Worm (Caenorhabditis elegans): ENCODE measurements around the gene Y105C5A.1272.

Y105C5A.1272 gene

DNA sequence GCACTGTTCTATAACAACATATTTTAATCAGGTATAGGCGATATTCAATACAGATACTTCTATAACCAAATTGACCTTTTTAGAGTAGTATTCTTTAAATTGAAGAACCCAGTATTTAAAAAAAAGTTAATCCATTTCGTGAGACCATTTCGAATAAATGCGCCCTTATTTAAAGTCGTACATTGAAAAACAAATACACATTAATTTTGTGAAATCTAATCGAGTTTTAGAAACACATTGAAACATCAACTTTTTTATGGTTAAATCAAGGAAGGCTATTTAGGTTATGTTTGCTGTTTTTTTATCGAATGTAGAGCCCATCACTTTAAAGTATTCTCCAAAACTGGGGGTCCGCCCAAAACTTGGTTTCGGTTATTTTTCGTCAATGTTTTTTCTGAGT, 48.5 kb downstream of the Y105C5A.1272 start:
- TF ChIP-seq ceh-88 (GFP tag; IDR thresholded peaks at IDR 0.05) (no peak), unc-130 (tag; optimal IDR thresholded peaks at IDR 0.05) (no peak), efl-3 (GFP tag; optimal IDR thresholded peaks at IDR 0.05) (no peak), nhr-76 (tag; optimal IDR thresholded peaks at IDR 0.05) (no peak), ama-1 (optimal IDR thresholded peaks at IDR 0.05) (no peak), nhr-77 (tag; optimal IDR thresholded peaks at IDR 0.05) (no peak)

DNA sequence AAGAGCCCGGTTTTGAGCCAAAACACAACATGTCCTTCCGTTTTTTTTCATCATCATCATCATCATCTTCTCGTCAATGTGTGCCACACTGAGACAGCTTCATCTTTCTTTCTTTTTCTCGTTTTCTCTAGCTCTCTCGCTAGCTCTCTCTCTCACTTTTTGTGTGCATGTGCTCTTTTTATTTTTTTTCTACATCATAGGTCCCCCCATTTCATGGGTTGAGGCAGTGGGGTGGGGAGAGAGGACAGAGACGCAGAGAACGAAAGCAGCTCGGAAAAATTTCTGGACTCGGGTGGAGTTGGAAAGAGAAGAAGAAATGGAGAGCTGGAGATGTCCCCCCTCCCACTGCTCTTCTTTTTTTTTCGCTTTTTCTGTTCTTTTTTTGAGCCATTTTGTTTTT, 50.0 kb downstream of the Y105C5A.1272 start:
- TF ChIP-seq snpc-4 (tag; optimal IDR thresholded peaks at IDR 0.05) = peak; percentile 13
- TF ChIP-seq efl-3 (GFP tag; optimal IDR thresholded peaks at IDR 0.05) = no peak
- no peak for TF ChIP-seq unc-130 (tag; optimal IDR thresholded peaks at IDR 0.05)
- TF ChIP-seq nhr-237 (tag; optimal IDR thresholded peaks at IDR 0.05) = no peak
- TF ChIP-seq ceh-88 (GFP tag; IDR thresholded peaks at IDR 0.05) = no peak
- TF ChIP-seq Y116A8C.19 (tag; optimal IDR thresholded peaks at IDR 0.05; ENCODE audit: borderline replicate concordance) = no peak
- TF ChIP-seq snu-23 (GFP tag; optimal IDR thresholded peaks at IDR 0.05) = peak; percentile 76
- no peak for TF ChIP-seq nhr-85 (tag)
- TF ChIP-seq nhr-90 (tag; optimal IDR thresholded peaks at IDR 0.05; ENCODE audit: poor library complexity) = no peak
- peak; percentile 28 for TF ChIP-seq nhr-11 (tag; optimal IDR thresholded peaks at IDR 0.05)
- TF ChIP-seq ama-1 (optimal IDR thresholded peaks at IDR 0.05) = no peak
- TF ChIP-seq fos-1 (tag; optimal IDR thresholded peaks at IDR 0.05) = peak; percentile 62
- TF ChIP-seq lin-35 (GFP tag; optimal IDR thresholded peaks at IDR 0.05) = peak in 1 of 2 experiments; percentile 52
- TF ChIP-seq ceh-63 (GFP tag; optimal IDR thresholded peaks at IDR 0.05) = no peak
- peak; percentile 69 to 73 for TF ChIP-seq mdl-1 (tag; optimal IDR thresholded peaks at IDR 0.05)
- peak; percentile 28 for TF ChIP-seq C16A3.4 (tag; optimal IDR thresholded peaks at IDR 0.05)
- TF ChIP-seq mef-2 (tag; optimal IDR thresholded peaks at IDR 0.05) = peak; percentile 55
- TF ChIP-seq unc-86 (tag; optimal IDR thresholded peaks at IDR 0.05) = peak; percentile 82
- no peak for TF ChIP-seq ets-5 (GFP tag; IDR thresholded peaks at IDR 0.05)
- peak; percentile 42 for TF ChIP-seq nhr-20 (tag; optimal IDR thresholded peaks at IDR 0.05)
- peak; percentile 75 for TF ChIP-seq nhr-47 (tag; optimal IDR thresholded peaks at IDR 0.05)
- peak; percentile 71 for TF ChIP-seq swsn-7 (tag; optimal IDR thresholded peaks at IDR 0.05)
- peak; percentile 80 for TF ChIP-seq tbx-2 (tag; optimal IDR thresholded peaks at IDR 0.05)
- TF ChIP-seq lin-15B (tag; optimal IDR thresholded peaks at IDR 0.05) = peak; percentile 8
- peak; percentile 10 for TF ChIP-seq nhr-77 (tag; optimal IDR thresholded peaks at IDR 0.05)
- TF ChIP-seq lin-39 (tag; optimal IDR thresholded peaks at IDR 0.05) = peak; percentile 32
- TF ChIP-seq lsy-2 (tag; optimal IDR thresholded peaks at IDR 0.05) = peak; percentile 57 to 83
- peak; percentile 90 for TF ChIP-seq nhr-71 (tag; optimal IDR thresholded peaks at IDR 0.05)
- TF ChIP-seq sup-37 (GFP tag; optimal IDR thresholded peaks at IDR 0.05) = no peak
- peak; percentile 55 for TF ChIP-seq zag-1 (tag; optimal IDR thresholded peaks at IDR 0.05)
- no peak for TF ChIP-seq nhr-76 (tag; optimal IDR thresholded peaks at IDR 0.05)
- TF ChIP-seq pqm-1 (tag; optimal IDR thresholded peaks at IDR 0.05) = no peak
- TF ChIP-seq irx-1 (tag; optimal IDR thresholded peaks at IDR 0.05) = peak; percentile 35
- TF ChIP-seq ceh-90 (tag; optimal IDR thresholded peaks at IDR 0.05) = no peak
- TF ChIP-seq mep-1 (tag; optimal IDR thresholded peaks at IDR 0.05) = peak; percentile 75
- TF ChIP-seq alr-1 (tag; optimal IDR thresholded peaks at IDR 0.05; ENCODE audit: borderline replicate concordance) = no peak
- TF ChIP-seq unc-98 (GFP tag; IDR thresholded peaks at IDR 0.05) = no peak
- TF ChIP-seq elt-2 (tag; optimal IDR thresholded peaks at IDR 0.05) = no peak
- no peak for TF ChIP-seq ztf-4 (tag; optimal IDR thresholded peaks at IDR 0.05)
- no peak for TF ChIP-seq ztf-11 (tag; optimal IDR thresholded peaks at IDR 0.05)
- no peak for TF ChIP-seq pag-3 (tag; optimal IDR thresholded peaks at IDR 0.05; ENCODE audit: borderline replicate concordance, insufficient read depth)
- TF ChIP-seq nhr-84 (tag; optimal IDR thresholded peaks at IDR 0.05) = no peak
- TF ChIP-seq xbp-1 (tag; optimal IDR thresholded peaks at IDR 0.05) = peak; percentile 58
- TF ChIP-seq dpl-1 (GFP tag; optimal IDR thresholded peaks at IDR 0.05) = peak; percentile 25 to 56 (median 36)
- TF ChIP-seq egl-13 (tag; optimal IDR thresholded peaks at IDR 0.05) = peak; percentile 70
- peak; percentile 3 for TF ChIP-seq jun-1 (tag; optimal IDR thresholded peaks at IDR 0.05)
- TF ChIP-seq aly-2 (tag; optimal IDR thresholded peaks at IDR 0.05) = no peak
- no peak for TF ChIP-seq C04F5.9 (tag; optimal IDR thresholded peaks at IDR 0.05)
- TF ChIP-seq zip-4 (GFP tag; optimal IDR thresholded peaks at IDR 0.05) = peak; percentile 5
- TF ChIP-seq hlh-4 (tag; optimal IDR thresholded peaks at IDR 0.05) = no peak
- TF ChIP-seq fkh-10 (GFP tag; optimal IDR thresholded peaks at IDR 0.05) = peak; percentile 79
